Fruit fly (Drosophila melanogaster): ENCODE measurements around the gene CG44954.

Gene CG44954

dm6 chr3R:30621806-30622205, at the start of gene CG44954:
Gene CG44954, minus strand, starts transcription at chr3R:30621906.
- TF ChIP-seq nom (GFP tag; optimal IDR thresholded peaks at IDR 0.05) (no peak), CG16863 (GFP tag; optimal IDR thresholded peaks at IDR 0.05) (no peak), lab (GFP tag; optimal IDR thresholded peaks at IDR 0.05) (no peak), CG34376 (GFP tag; optimal IDR thresholded peaks at IDR 0.05) (no peak), CG15601 (tag; optimal IDR thresholded peaks at IDR 0.05) (no peak), Bgb (GFP tag; IDR thresholded peaks at IDR 0.05; ENCODE audit: partially characterized antibody) (no peak), ara (GFP tag; IDR thresholded peaks at IDR 0.05) (no peak), so (GFP tag; IDR thresholded peaks at IDR 0.05) (no peak), CG10654 (GFP tag; optimal IDR thresholded peaks at IDR 0.05) (no peak), Dp (GFP tag; optimal IDR thresholded peaks at IDR 0.05) (no peak)

DNA sequence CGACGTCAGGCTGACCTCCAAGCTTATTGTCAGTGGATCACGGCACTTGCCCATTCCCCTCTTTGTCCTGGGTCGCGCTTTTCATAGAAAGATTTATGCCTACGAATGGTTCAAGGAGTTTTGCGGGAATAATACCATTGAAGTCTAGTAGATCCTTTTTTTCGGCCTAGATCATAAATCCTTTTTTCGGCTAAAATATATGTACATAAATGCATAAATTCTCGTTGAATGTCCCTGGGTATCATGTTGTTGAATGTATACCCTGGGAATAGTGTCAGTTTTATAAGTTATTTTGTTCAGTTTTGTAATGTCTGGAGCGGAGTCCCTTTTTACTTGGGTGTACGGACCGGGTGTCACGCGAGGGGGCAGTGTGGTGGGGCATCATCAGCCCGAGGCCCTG, 28.0 kb upstream of the CG44954 start, which contains the start of gene CG34433:
TSS of gene CG34433 (plus strand) at position 301 of the 400 bp plus-strand sequence.
- no peak for TF ChIP-seq luna (GFP tag; optimal IDR thresholded peaks at IDR 0.05)
- no peak for TF ChIP-seq Optix (GFP tag; IDR thresholded peaks at IDR 0.05)
- no peak for TF ChIP-seq HLH3B (GFP tag; IDR thresholded peaks at IDR 0.05)
- TF ChIP-seq gro (GFP tag; optimal IDR thresholded peaks at IDR 0.05) = no peak

dm6 chr3R:30648851-30649250, 27.1 kb upstream of the CG44954 start, which contains the start of gene CG34432:
Gene CG34432, plus strand, starts transcription at chr3R:30649151.
- no peak for TF ChIP-seq CG1647 (GFP tag; optimal IDR thresholded peaks at IDR 0.05)
- TF ChIP-seq CG17802 (tag; optimal IDR thresholded peaks at IDR 0.05) = no peak
- no peak for TF ChIP-seq Bteb2 (GFP tag; optimal IDR thresholded peaks at IDR 0.05)

- TF ChIP-seq Doc2 (GFP tag; IDR thresholded peaks at IDR 0.05) = no peak
- TF ChIP-seq CG1529 (GFP tag; optimal IDR thresholded peaks at IDR 0.05) = no peak
- TF ChIP-seq hbn (GFP tag; IDR thresholded peaks at IDR 0.05; ENCODE audit: partially characterized antibody) = no peak
- no peak for TF ChIP-seq CG6813 (GFP tag; optimal IDR thresholded peaks at IDR 0.05)
- TF ChIP-seq CG1024 (GFP tag; IDR thresholded peaks at IDR 0.05) = no peak
- 0 out of 4 replicates have a peak, but pooled peaks have one; percentile 53 for TF ChIP-seq chinmo (GFP tag; IDR thresholded peaks at IDR 0.05; ENCODE audit: partially characterized antibody)
- TF ChIP-seq exex (tag; optimal IDR thresholded peaks at IDR 0.05) = peak; percentile 27
- no peak for TF ChIP-seq CG15514 (GFP tag; optimal IDR thresholded peaks at IDR 0.05)
- TF ChIP-seq sens-2 (GFP tag; IDR thresholded peaks at IDR 0.05) = no peak
- no peak for TF ChIP-seq rib (GFP tag; IDR thresholded peaks at IDR 0.05)
- TF ChIP-seq Scr (GFP tag; IDR thresholded peaks at IDR 0.05; ENCODE audit: partially characterized antibody) = no peak
- no peak for TF ChIP-seq stc (GFP tag; IDR thresholded peaks at IDR 0.05)
- TF ChIP-seq Optix (GFP tag; IDR thresholded peaks at IDR 0.05) = no peak
- no peak for TF ChIP-seq usp (GFP tag; optimal IDR thresholded peaks at IDR 0.05)
- TF ChIP-seq CG12155 (GFP tag; optimal IDR thresholded peaks at IDR 0.05) = no peak
- TF ChIP-seq Deaf1 (tag; optimal IDR thresholded peaks at IDR 0.05) = peak; percentile 49
- TF ChIP-seq Meics (GFP tag; optimal IDR thresholded peaks at IDR 0.05) = no peak
Measured at dm6 chr3R:30648451-30648850, 26.7 kb upstream of the CG44954 start, which contains the start of gene PH4alphaPV. Gene PH4alphaPV, minus strand, starts transcription at chr3R:30648551.

- TF ChIP-seq CG2889 (GFP tag; IDR thresholded peaks at IDR 0.05) (no peak), Lpt (GFP tag; optimal IDR thresholded peaks at IDR 0.05) (no peak), insv (GFP tag; optimal IDR thresholded peaks at IDR 0.05) (no peak), Deaf1 (tag; optimal IDR thresholded peaks at IDR 0.05) (no peak), CG15479 (GFP tag; optimal IDR thresholded peaks at IDR 0.05) (peak; percentile 7)
Measured at dm6 chr3R:30645780-30646179, 24.1 kb upstream of the CG44954 start, which contains the start of gene CG31013. Gene CG31013, minus strand, starts transcription at chr3R:30645880.
